Fruit fly (Drosophila melanogaster): ENCODE measurements around the gene CG10803.

DNA sequence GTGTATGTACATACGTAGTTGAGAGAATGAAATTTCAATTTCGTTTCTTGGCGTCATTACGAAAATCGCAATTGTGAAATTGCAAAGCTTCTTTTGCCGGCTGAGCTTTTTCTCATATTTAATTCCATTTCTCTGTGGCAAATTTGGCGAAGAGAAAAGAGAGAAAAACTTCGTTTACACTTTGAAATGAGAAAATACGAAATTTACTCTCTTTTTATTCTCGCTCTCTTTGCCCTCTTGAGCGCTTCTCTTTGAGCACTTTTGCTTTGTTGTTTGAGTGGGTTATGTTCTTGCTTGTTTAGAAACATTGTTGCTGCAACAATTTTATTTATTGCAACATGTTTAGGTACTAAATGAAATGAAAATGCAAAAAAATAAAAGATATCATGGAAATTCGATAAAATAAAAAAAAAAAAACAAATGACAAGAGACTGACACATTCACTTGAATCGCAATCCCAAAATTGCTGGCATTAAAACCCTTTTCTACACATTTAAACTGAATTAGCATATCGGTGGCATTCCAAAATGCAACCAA lies 34.1 kb upstream of the CG10803 start:
- no peak for TF ChIP-seq CG8478 (optimal IDR thresholded peaks at IDR 0.05)
- no peak for TF ChIP-seq CTCF (optimal IDR thresholded peaks at IDR 0.05)

Measured in S2 (cell line).